Worm (Caenorhabditis elegans) whole organism, late embryonic: ENCODE results near the gene F57B1.6.

Experiments
- C08G9.2 ChIP-seq: sonication (generic microtip); optimal IDR thresholded peaks from 2 replicates; lab custom pipeline; 2016; ENCODE audit warnings: mild to moderate bottlenecking, missing genetic modification characterization, moderate library complexity, missing compliant biosample characterization
- K02D7.2 ChIP-seq: sonication (generic microtip); optimal IDR thresholded peaks from 2 replicates; lab custom pipeline; 2017; ENCODE audit warnings: mild to moderate bottlenecking, missing genetic modification characterization, missing compliant biosample characterization
- Y22D7AL.16 ChIP-seq: sonication (generic microtip); optimal IDR thresholded peaks from 2 replicates; lab custom pipeline; 2016; ENCODE audit warnings: missing genetic modification characterization, missing compliant biosample characterization
- ama-1 ChIP-seq: fragments of 150-350 bp; optimal IDR thresholded peaks from 2 replicates; lab custom pipeline; 2014
- ceh-19 ChIP-seq: fragments of 200-800 bp; sonication (Bioruptor generic); optimal IDR thresholded peaks from 2 replicates; lab custom pipeline; 2018; ENCODE audit warnings: mild to moderate bottlenecking, missing genetic modification characterization, missing compliant biosample characterization
- ceh-2 ChIP-seq: sonication (generic microtip); optimal IDR thresholded peaks from 2 replicates; lab custom pipeline; 2016; ENCODE audit warnings: missing genotype, missing genetic modification characterization, missing compliant biosample characterization
- che-1 ChIP-seq: sonication (generic microtip); optimal IDR thresholded peaks from 2 replicates; lab custom pipeline; 2016; ENCODE audit warnings: mild to moderate bottlenecking, missing genetic modification characterization, missing compliant biosample characterization
- elt-2 ChIP-seq: sonication (generic microtip); optimal IDR thresholded peaks from 2 replicates; lab custom pipeline; 2016; ENCODE audit warnings: missing genetic modification reagents, missing genetic modification characterization, missing compliant biosample characterization
- elt-4 ChIP-seq: sonication (generic microtip); optimal IDR thresholded peaks from 2 replicates; lab custom pipeline; 2016; ENCODE audit warnings: missing genetic modification characterization, missing compliant biosample characterization
- ets-4 ChIP-seq: sonication (generic microtip); optimal IDR thresholded peaks from 2 replicates; lab custom pipeline; 2016; ENCODE audit warnings: missing genetic modification characterization, missing compliant biosample characterization
- eyg-1 ChIP-seq: sonication (generic microtip); optimal IDR thresholded peaks from 2 replicates; lab custom pipeline; 2016; ENCODE audit warnings: missing genotype, missing genetic modification characterization, missing compliant biosample characterization
- fax-1 ChIP-seq: sonication (generic microtip); optimal IDR thresholded peaks from 2 replicates; lab custom pipeline; 2016; ENCODE audit warnings: missing genotype, missing genetic modification characterization, missing compliant biosample characterization
- fkh-10 ChIP-seq: fragments of 150-350 bp; optimal IDR thresholded peaks from 2 replicates; lab custom pipeline; 2014; ENCODE audit warnings: missing biosample characterization, missing genetic modification reagents, missing genetic modification characterization
- fkh-6 ChIP-seq: sonication (generic microtip); optimal IDR thresholded peaks from 2 replicates; lab custom pipeline; 2016; ENCODE audit warnings: missing genetic modification characterization, missing compliant biosample characterization
- gmeb-2 ChIP-seq: sonication (generic microtip); optimal IDR thresholded peaks from 2 replicates; lab custom pipeline; 2016; ENCODE audit warnings: missing genetic modification characterization, inconsistent platforms, missing compliant biosample characterization
- hlh-13 ChIP-seq: fragments of 200-800 bp; sonication (Bioruptor generic); optimal IDR thresholded peaks from 2 replicates; lab custom pipeline; 2018; ENCODE audit warnings: mild to moderate bottlenecking, missing genetic modification characterization, missing compliant biosample characterization
- hlh-15 ChIP-seq: sonication (generic microtip); optimal IDR thresholded peaks from 2 replicates; lab custom pipeline; 2016; ENCODE audit warnings: missing genetic modification characterization, missing compliant biosample characterization
- hlh-6 ChIP-seq: sonication (generic microtip); optimal IDR thresholded peaks from 2 replicates; lab custom pipeline; 2016; ENCODE audit warnings: missing genotype, missing genetic modification characterization, missing compliant biosample characterization
- hlh-8 ChIP-seq: sonication (generic microtip); optimal IDR thresholded peaks from 2 replicates; lab custom pipeline; 2016; ENCODE audit warnings: missing genotype, missing genetic modification characterization, missing compliant biosample characterization
- lin-11 ChIP-seq: fragments of 200-800 bp; sonication (Bioruptor generic); optimal IDR thresholded peaks from 2 replicates; lab custom pipeline; 2018; ENCODE audit warnings: mild to moderate bottlenecking, missing genetic modification characterization, missing compliant biosample characterization
- mec-3 ChIP-seq: sonication (generic microtip); optimal IDR thresholded peaks from 2 replicates; lab custom pipeline; 2016; ENCODE audit warnings: borderline replicate concordance, missing genetic modification characterization, missing compliant biosample characterization
- nfya-1 ChIP-seq: sonication (generic microtip); optimal IDR thresholded peaks from 2 replicates; lab custom pipeline; 2017; ENCODE audit warnings: missing genetic modification characterization, mild to moderate bottlenecking, missing compliant biosample characterization, antibody characterized with exemption, moderate library complexity
- nhr-232 ChIP-seq: sonication (generic microtip); optimal IDR thresholded peaks from 2 replicates; lab custom pipeline; 2016; ENCODE audit warnings: missing genetic modification characterization, missing compliant biosample characterization
- pag-3 ChIP-seq: sonication (generic microtip); optimal IDR thresholded peaks from 2 replicates; lab custom pipeline; 2016; ENCODE audit warnings: missing compliant biosample characterization, missing genetic modification characterization, borderline replicate concordance
- pax-1 ChIP-seq: fragments of 150-350 bp; optimal IDR thresholded peaks from 2 replicates; lab custom pipeline; 2014; ENCODE audit warnings: missing biosample characterization, missing genetic modification characterization
- pha-4 ChIP-seq: fragments of 150-350 bp; optimal IDR thresholded peaks from 2 replicates; lab custom pipeline; 2018; ENCODE audit warnings: missing biosample characterization, missing genetic modification reagents, missing genetic modification characterization
- pros-1 ChIP-seq: fragments of 150-350 bp; optimal IDR thresholded peaks from 2 replicates; lab custom pipeline; 2014; ENCODE audit warnings: missing biosample characterization, missing genetic modification reagents, missing genetic modification characterization
- ref-2 ChIP-seq: sonication (generic microtip); optimal IDR thresholded peaks from 2 replicates; lab custom pipeline; 2016; ENCODE audit warnings: missing genetic modification characterization, missing compliant biosample characterization
- rnt-1 ChIP-seq: sonication (generic microtip); optimal IDR thresholded peaks from 2 replicates; lab custom pipeline; 2016; ENCODE audit warnings: missing genetic modification characterization, missing compliant biosample characterization
- syd-9 ChIP-seq: sonication (generic microtip); optimal IDR thresholded peaks from 2 replicates; lab custom pipeline; 2016; ENCODE audit warnings: mild to moderate bottlenecking, missing genetic modification characterization, moderate library complexity, missing compliant biosample characterization
- tbx-7 ChIP-seq: sonication (generic microtip); optimal IDR thresholded peaks from 2 replicates; lab custom pipeline; 2016; ENCODE audit warnings: missing genotype, missing genetic modification characterization, missing compliant biosample characterization
- unc-3 ChIP-seq, 2 experiments: fragments of 200-800 bp in 1 of 2; sonication (Bioruptor generic) in 1 of 2; sonication (generic microtip) in 1 of 2; conservative IDR thresholded peaks in 1 of 2; optimal IDR thresholded peaks in 1 of 2; 2 replicates each; pipeline versions ENCODE4 v1.3.6 to Lab custom; 2016 to 2022; ENCODE audit warnings: missing compliant biosample characterization in 2 of 2, missing genetic modification characterization in 2 of 2, missing genetic modification reagents in 1 of 2
- unc-55 ChIP-seq: sonication (generic microtip); optimal IDR thresholded peaks from 2 replicates; lab custom pipeline; 2017; ENCODE audit warnings: missing biosample characterization, missing genetic modification reagents, missing genetic modification characterization
- unc-86 ChIP-seq: sonication (generic microtip); optimal IDR thresholded peaks from 2 replicates; lab custom pipeline; 2016; ENCODE audit warnings: missing genetic modification characterization, missing compliant biosample characterization

Gene F57B1.6

ce11 chrV:13229538-13229937 is 20.1 kb downstream of the F57B1.6 start:
- TF ChIP-seq syd-9 (tag; lab: Kevin White, UChicago) (no peak), ama-1 (no peak), nfya-1 (tag; lab: Kevin White, UChicago) (no peak), pax-1 (tag; lab: Kevin White, UChicago) (no peak), hlh-6 (tag; lab: Kevin White, UChicago) (no peak), ceh-2 (tag; lab: Kevin White, UChicago) (no peak), lin-11 (tag; lab: Kevin White, UChicago) (no peak), gmeb-2 (tag; lab: Kevin White, UChicago) (no peak), che-1 (no peak), ets-4 (tag; lab: Kevin White, UChicago) (no peak), hlh-15 (tag; lab: Kevin White, UChicago) (no peak), pha-4 (tag; lab: Kevin White, UChicago) (no peak), K02D7.2 (tag; lab: Kevin White, UChicago) (no peak)

DNA sequence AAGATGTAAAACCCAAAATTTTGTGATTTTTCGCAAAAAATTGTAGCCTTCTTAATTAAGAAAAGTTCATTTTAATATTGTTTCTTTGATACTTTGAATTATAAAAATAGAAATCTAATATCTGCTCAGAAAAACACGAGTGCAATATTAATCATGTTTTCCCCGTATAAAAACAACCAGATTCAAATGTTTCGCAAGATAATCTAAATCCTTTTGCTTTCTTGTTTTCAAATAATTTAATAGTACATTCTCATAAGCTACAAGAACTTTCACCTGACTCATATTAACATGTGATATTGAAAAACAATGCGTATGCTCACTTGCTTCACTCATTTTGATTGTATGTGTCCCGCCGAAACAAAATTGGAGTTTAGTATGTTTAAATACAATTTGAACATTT is 25.9 kb downstream of the F57B1.6 start:
- no peak for TF ChIP-seq fkh-6 (tag; lab: Kevin White, UChicago)

ce11 chrV:13236507-13236906 is 27.1 kb downstream of the F57B1.6 start, which contains the start of gene dmd-10:
Gene dmd-10, minus strand, starts transcription at chrV:13236607.
- TF ChIP-seq fax-1 (tag; lab: Kevin White, UChicago) (no peak), pax-1 (tag; lab: Kevin White, UChicago) (no peak), ama-1 (no peak), nfya-1 (tag; lab: Kevin White, UChicago) (no peak), hlh-13 (no peak), elt-2 (no peak), tbx-7 (tag; lab: Kevin White, UChicago) (no peak)

- TF ChIP-seq nhr-232 (tag; lab: Kevin White, UChicago) (no peak), K02D7.2 (tag; lab: Kevin White, UChicago) (no peak), unc-86 (tag; lab: Kevin White, UChicago) (no peak), ref-2 (tag; lab: Kevin White, UChicago) (no peak), pag-3 (tag; lab: Kevin White, UChicago) (no peak), elt-4 (no peak), hlh-8 (tag; lab: Kevin White, UChicago) (no peak), ceh-19 (GFP tag; lab: Kevin White, UChicago) (no peak), Y22D7AL.16 (no peak)
- TF ChIP-seq, all 69 proteins: peak for 0
Observed at ce11 chrV:13243205-13243604, 33.8 kb downstream of the F57B1.6 start.

DNA sequence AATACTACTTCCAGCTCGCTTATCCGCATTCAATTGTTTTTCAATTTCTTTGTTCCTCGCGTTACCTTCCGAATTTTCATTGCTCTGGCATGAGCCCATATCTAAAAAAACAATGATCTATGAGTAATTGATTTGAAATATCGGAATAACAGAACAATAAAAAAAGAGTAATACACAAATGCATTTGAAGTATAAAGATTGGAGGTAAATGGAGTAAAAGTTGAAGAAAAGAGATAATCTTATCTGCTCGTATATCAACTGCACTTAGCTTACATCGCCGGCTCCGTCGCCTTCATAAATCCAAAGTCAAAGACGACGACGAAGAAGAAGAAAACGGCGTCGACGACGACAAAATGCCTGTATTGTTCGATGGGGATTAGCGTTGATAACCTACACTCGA is 40.0 kb downstream of the F57B1.6 start, which contains the start of gene odr-3:
Gene odr-3, minus strand, starts transcription at position 101 of the 400 bp plus-strand sequence.
- no peak for TF ChIP-seq unc-55 (GFP tag; lab: Kevin White, UChicago)
- no peak for TF ChIP-seq unc-3 (GFP tag; conservative IDR thresholded peaks at IDR 0.05; lab: Robert Waterston, UW)
- TF ChIP-seq unc-3 (tag; optimal IDR thresholded peaks at IDR 0.05; lab: Kevin White, UChicago): no peak
- no peak for TF ChIP-seq nfya-1 (tag; lab: Kevin White, UChicago)
- TF ChIP-seq ceh-2 (tag; lab: Kevin White, UChicago): no peak
- TF ChIP-seq ref-2 (tag; lab: Kevin White, UChicago): no peak
- TF ChIP-seq C08G9.2 (tag; lab: Kevin White, UChicago): no peak
- no peak for TF ChIP-seq hlh-15 (tag; lab: Kevin White, UChicago)
- no peak for TF ChIP-seq fkh-10
- TF ChIP-seq tbx-7 (tag; lab: Kevin White, UChicago): no peak
- TF ChIP-seq eyg-1 (tag; lab: Kevin White, UChicago): no peak
- no peak for TF ChIP-seq pros-1 (tag; lab: Kevin White, UChicago)
- no peak for TF ChIP-seq rnt-1 (tag; lab: Kevin White, UChicago)
- no peak for TF ChIP-seq mec-3 (tag; lab: Kevin White, UChicago)
- no peak for TF ChIP-seq hlh-6 (tag; lab: Kevin White, UChicago)
- no peak for TF ChIP-seq fax-1 (tag; lab: Kevin White, UChicago)
